Worm (Caenorhabditis elegans) whole organism, L1 larva: ENCODE data around the gene F42A10.5.

Source experiments
- aly-2 ChIP-seq: fragments of 150-350 bp; optimal IDR thresholded peaks from 2 replicates; lab custom pipeline; 2014; ENCODE audit warnings: missing biosample characterization, missing genetic modification characterization
- lin-39 ChIP-seq: fragments of 150-350 bp; optimal IDR thresholded peaks from 2 replicates; lab custom pipeline; 2014; ENCODE audit warnings: missing biosample characterization, missing genetic modification reagents, missing genetic modification characterization
- lsy-2 ChIP-seq, 2 experiments: fragments of 150-350 bp; optimal IDR thresholded peaks; 2 replicates each; lab custom pipeline; 2014; ENCODE audit warnings: missing biosample characterization in 2 of 2, missing genetic modification characterization in 2 of 2
- mep-1 ChIP-seq: fragments of 150-350 bp; optimal IDR thresholded peaks from 2 replicates; lab custom pipeline; 2014; ENCODE audit warnings: missing biosample characterization, missing genetic modification characterization
- nhr-11 ChIP-seq: fragments of 150-350 bp; optimal IDR thresholded peaks from 2 replicates; lab custom pipeline; 2014; ENCODE audit warnings: missing biosample characterization, missing genetic modification characterization
- nhr-77 ChIP-seq: fragments of 150-350 bp; optimal IDR thresholded peaks from 2 replicates; lab custom pipeline; 2014; ENCODE audit warnings: missing biosample characterization, missing genetic modification characterization
- pqm-1 ChIP-seq: sonication (generic microtip); optimal IDR thresholded peaks from 3 replicates; lab custom pipeline; 2017; ENCODE audit warnings: missing biosample characterization, missing genetic modification characterization

DNA sequence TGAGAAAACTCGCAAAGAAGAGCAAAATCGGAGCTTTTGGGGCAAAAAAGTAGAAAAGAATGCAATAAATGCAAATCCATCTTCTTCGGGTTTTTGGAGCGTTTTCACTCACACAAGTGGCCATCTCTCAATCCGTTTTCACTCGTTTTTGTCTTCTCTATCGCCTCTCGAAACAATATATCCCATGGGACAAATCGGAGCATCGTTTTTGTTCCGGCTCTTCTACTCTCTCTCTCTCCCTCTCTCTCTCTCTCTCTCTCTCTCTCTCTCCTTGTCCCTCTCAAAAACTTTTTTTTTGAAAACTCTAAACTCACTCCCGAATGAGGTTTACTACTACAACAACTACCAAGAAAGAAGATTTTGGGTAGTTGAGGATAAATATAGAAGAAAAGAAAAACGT lies 31.7 kb downstream of the F42A10.5 start:
- no peak for TF ChIP-seq aly-2 (tag; lab: Kevin White, UChicago)
- no peak for TF ChIP-seq nhr-77 (tag; lab: Kevin White, UChicago)
- TF ChIP-seq mep-1 (tag; lab: Kevin White, UChicago): no peak
- TF ChIP-seq pqm-1 (tag; lab: Kevin White, UChicago): no peak
- no peak for TF ChIP-seq lin-39 (tag; lab: Kevin White, UChicago)
- TF ChIP-seq nhr-11 (tag; lab: Kevin White, UChicago): no peak
- peak in 1 of 2 experiments; percentile 32 for TF ChIP-seq lsy-2 (tag; optimal IDR thresholded peaks at IDR 0.05; lab: Kevin White, UChicago)
